Worm (Caenorhabditis elegans) whole organism, L4 larva: ENCODE data around the gene ZK370.4.

Experiments used
- F26F4.8 ChIP-seq: fragments of 200-800 bp; sonication (Bioruptor generic); conservative IDR thresholded peaks from 2 replicates; pipeline ENCODE4 v1.3.6; 2022; ENCODE audit warnings: missing genetic modification characterization, missing compliant biosample characterization
- F37D6.2 ChIP-seq: sonication (generic microtip); optimal IDR thresholded peaks from 2 replicates; lab custom pipeline; 2016; ENCODE audit warnings: mild to moderate bottlenecking, missing genetic modification characterization, missing compliant biosample characterization
- R02D3.7 ChIP-seq: fragments of 150-350 bp; sonication (generic microtip); optimal IDR thresholded peaks from 3 replicates; lab custom pipeline; 2014; ENCODE audit warnings: missing biosample characterization, missing genetic modification characterization
- Y5F2A.4 ChIP-seq: fragments of 200-800 bp; sonication (Bioruptor generic); optimal IDR thresholded peaks from 2 replicates; lab custom pipeline; 2018; ENCODE audit warnings: mild to moderate bottlenecking, missing genetic modification characterization, missing compliant biosample characterization
- daf-12 ChIP-seq: fragments of 150-350 bp; optimal IDR thresholded peaks from 2 replicates; lab custom pipeline; 2014; ENCODE audit warnings: missing biosample characterization, missing genetic modification reagents, missing genetic modification characterization
- dpl-1 ChIP-seq: fragments of 150-350 bp; optimal IDR thresholded peaks from 2 replicates; lab custom pipeline; 2014; ENCODE audit warnings: missing biosample characterization, missing genetic modification reagents, missing genetic modification characterization
- fos-1 ChIP-seq: fragments of 150-350 bp; optimal IDR thresholded peaks from 2 replicates; lab custom pipeline; 2014; ENCODE audit warnings: missing biosample characterization, missing genetic modification characterization
- nhr-28 ChIP-seq: fragments of 150-350 bp; optimal IDR thresholded peaks from 2 replicates; lab custom pipeline; 2014; ENCODE audit warnings: missing biosample characterization, missing genetic modification characterization
- nhr-48 ChIP-seq: sonication (generic microtip); optimal IDR thresholded peaks from 2 replicates; lab custom pipeline; 2016; ENCODE audit warnings: mild to moderate bottlenecking, missing genetic modification characterization, missing compliant biosample characterization
- sdz-12 ChIP-seq: fragments of 200-800 bp; sonication (Bioruptor generic); optimal IDR thresholded peaks from 2 replicates; lab custom pipeline; 2018; ENCODE audit warnings: mild to moderate bottlenecking, missing genetic modification characterization, missing compliant biosample characterization
- snpc-4 ChIP-seq: fragments of 150-350 bp; optimal IDR thresholded peaks from 2 replicates; lab custom pipeline; 2014; ENCODE audit warnings: missing biosample characterization, missing genetic modification characterization
- unc-62 ChIP-seq, 3 experiments: fragments of 150-350 bp in 1 of 3; sonication (generic microtip); optimal IDR thresholded peaks in 2 of 3; peaks in 1 of 3; 1 replicate in 1 of 3; 2 replicates in 2 of 3; lab custom pipeline; 2014 to 2017; ENCODE audit warnings: missing biosample characterization in 3 of 3, missing genetic modification characterization in 3 of 3, missing genetic modification reagents in 3 of 3, missing genotype in 1 of 3
- zag-1 ChIP-seq: fragments of 150-350 bp; optimal IDR thresholded peaks from 2 replicates; lab custom pipeline; 2014; ENCODE audit warnings: missing biosample characterization, missing genetic modification characterization

- no peak for TF ChIP-seq F37D6.2 (tag; lab: Kevin White, UChicago)
- no peak for TF ChIP-seq nhr-28 (tag; lab: Kevin White, UChicago)
- TF ChIP-seq nhr-48 (tag; lab: Kevin White, UChicago), result no peak
- no peak for TF ChIP-seq daf-12
- no peak for TF ChIP-seq sdz-12
- TF ChIP-seq F26F4.8 (GFP tag; lab: Robert Waterston, UW), result no peak
- TF ChIP-seq dpl-1, result no peak
- TF ChIP-seq unc-62 (GFP tag; optimal IDR thresholded peaks at IDR 0.05 in 1 of 2; lab: Kevin White, UChicago), result no peak
- no peak for TF ChIP-seq unc-62 (tag; optimal IDR thresholded peaks at IDR 0.05; lab: Kevin White, UChicago)
- TF ChIP-seq zag-1 (tag; lab: Kevin White, UChicago), result no peak
- TF ChIP-seq R02D3.7 (tag; lab: Kevin White, UChicago), result no peak
- no peak for TF ChIP-seq Y5F2A.4 (GFP tag; lab: Kevin White, UChicago)
- TF ChIP-seq fos-1 (tag; lab: Kevin White, UChicago), result no peak
- no peak for TF ChIP-seq snpc-4
These were observed 12.6 kb downstream of the ZK370.4 start for ce11 chrIII:8718592-8718991.
